Worm (Caenorhabditis elegans) whole organism, L1 larva: ENCODE data around the gene lite-1.

Experiments
- C04F5.9 ChIP-seq: sonication (generic microtip); optimal IDR thresholded peaks from 2 replicates; lab custom pipeline; 2016; ENCODE audit warnings: missing genetic modification characterization, missing compliant biosample characterization
- F16B12.6 ChIP-seq: fragments of 150-350 bp; optimal IDR thresholded peaks from 2 replicates; lab custom pipeline; 2014; ENCODE audit warnings: missing biosample characterization, missing genetic modification characterization
- Y116A8C.19 ChIP-seq: sonication (generic microtip); optimal IDR thresholded peaks from 2 replicates; lab custom pipeline; 2016; ENCODE audit warnings: missing compliant biosample characterization, missing genetic modification characterization, borderline replicate concordance
- aha-1 ChIP-seq: fragments of 150-350 bp; optimal IDR thresholded peaks from 2 replicates; lab custom pipeline; 2014; ENCODE audit warnings: missing biosample characterization, missing genetic modification characterization
- alr-1 ChIP-seq: fragments of 200-800 bp; sonication (Bioruptor generic); optimal IDR thresholded peaks from 2 replicates; lab custom pipeline; 2018; ENCODE audit warnings: borderline replicate concordance, mild to moderate bottlenecking, missing genetic modification characterization, missing compliant biosample characterization
- aly-2 ChIP-seq: fragments of 150-350 bp; optimal IDR thresholded peaks from 2 replicates; lab custom pipeline; 2014; ENCODE audit warnings: missing biosample characterization, missing genetic modification characterization
- ama-1 ChIP-seq: fragments of 150-350 bp; optimal IDR thresholded peaks from 2 replicates; lab custom pipeline; 2014
- ceh-63 ChIP-seq: fragments of 200-800 bp; sonication (Bioruptor generic); optimal IDR thresholded peaks from 2 replicates; lab custom pipeline; 2018; ENCODE audit warnings: mild to moderate bottlenecking, missing genetic modification characterization, missing compliant biosample characterization
- ceh-8 ChIP-seq: fragments of 200-800 bp; sonication (Bioruptor generic); optimal IDR thresholded peaks from 2 replicates; lab custom pipeline; 2018; ENCODE audit warnings: mild to moderate bottlenecking, missing genetic modification characterization, moderate library complexity, missing compliant biosample characterization
- ceh-82 ChIP-seq, 3 experiments: fragments of 150-350 bp in 1 of 3; sonication (generic microtip) in 2 of 3; optimal IDR thresholded peaks; 2 replicates each; lab custom pipeline; 2014 to 2017; ENCODE audit warnings: missing biosample characterization in 3 of 3, missing genetic modification characterization in 3 of 3
- ceh-90 ChIP-seq: sonication (generic microtip); optimal IDR thresholded peaks from 2 replicates; lab custom pipeline; 2016; ENCODE audit warnings: missing genetic modification characterization, missing compliant biosample characterization
- ces-1 ChIP-seq: fragments of 150-350 bp; optimal IDR thresholded peaks from 2 replicates; lab custom pipeline; 2014; ENCODE audit warnings: missing biosample characterization, missing genetic modification reagents, missing genetic modification characterization
- dpl-1 ChIP-seq, 3 experiments: fragments of 150-350 bp in 2 of 3; sonication (generic microtip) in 1 of 3; optimal IDR thresholded peaks; 2 replicates each; lab custom pipeline; 2014 to 2017; ENCODE audit warnings: missing biosample characterization in 3 of 3, missing genetic modification characterization in 3 of 3, missing genetic modification reagents in 3 of 3
- efl-1 ChIP-seq, 4 experiments: fragments of 150-350 bp; optimal IDR thresholded peaks in 3 of 4; peaks in 1 of 4; 1 replicate in 1 of 4; 2 replicates in 3 of 4; lab custom pipeline; 2014; ENCODE audit warnings: missing biosample characterization in 2 of 4, missing genetic modification characterization in 2 of 4, missing genetic modification reagents in 2 of 4
- efl-3 ChIP-seq: fragments of 200-800 bp; sonication (Bioruptor generic); optimal IDR thresholded peaks from 2 replicates; lab custom pipeline; 2018; ENCODE audit warnings: mild to moderate bottlenecking, missing genetic modification characterization, missing compliant biosample characterization
- egl-13 ChIP-seq: sonication (generic microtip); optimal IDR thresholded peaks from 2 replicates; lab custom pipeline; 2016; ENCODE audit warnings: missing genotype, missing genetic modification reagents, missing genetic modification characterization, missing compliant biosample characterization
- egl-27 ChIP-seq, 2 experiments: fragments of 150-350 bp in 1 of 2; sonication (generic microtip); optimal IDR thresholded peaks; 3 replicates each; lab custom pipeline; 2017 to 2018; ENCODE audit warnings: missing biosample characterization in 2 of 2, missing genetic modification characterization in 2 of 2, missing genetic modification reagents in 2 of 2
- elt-2 ChIP-seq: sonication (generic microtip); optimal IDR thresholded peaks from 2 replicates; lab custom pipeline; 2016; ENCODE audit warnings: missing genetic modification characterization, mild to moderate bottlenecking, inconsistent platforms, missing compliant biosample characterization, missing genetic modification reagents
- elt-3 ChIP-seq, 6 experiments: fragments of 150-350 bp in 1 of 6; sonication (generic microtip); optimal IDR thresholded peaks; 2 replicates each; lab custom pipeline; 2017 to 2018; ENCODE audit warnings: missing biosample characterization in 6 of 6, missing genetic modification characterization in 6 of 6, inconsistent platforms in 1 of 6
- grh-1 ChIP-seq: fragments of 200-800 bp; sonication (Bioruptor generic); IDR thresholded peaks from 2 replicates; pipeline ENCODE4 v1.3.6; 2022; ENCODE audit warnings: missing genetic modification reagents, missing genetic modification characterization, missing compliant biosample characterization
- hlh-17 ChIP-seq: fragments of 200-800 bp; sonication (Bioruptor generic); optimal IDR thresholded peaks from 2 replicates; lab custom pipeline; 2018; ENCODE audit warnings: missing genetic modification characterization, mild to moderate bottlenecking, missing compliant biosample characterization, moderate library complexity, borderline replicate concordance
- hlh-4 ChIP-seq: sonication (generic microtip); optimal IDR thresholded peaks from 2 replicates; lab custom pipeline; 2016; ENCODE audit warnings: mild to moderate bottlenecking, missing genetic modification characterization, missing compliant biosample characterization
- hpl-2 ChIP-seq: fragments of 150-350 bp; optimal IDR thresholded peaks from 2 replicates; lab custom pipeline; 2014; ENCODE audit warnings: missing biosample characterization, missing genetic modification reagents, missing genetic modification characterization
- irx-1 ChIP-seq: sonication (generic microtip); optimal IDR thresholded peaks from 2 replicates; lab custom pipeline; 2016; ENCODE audit warnings: missing genetic modification characterization, missing compliant biosample characterization
- lin-13 ChIP-seq: fragments of 150-350 bp; optimal IDR thresholded peaks from 2 replicates; lab custom pipeline; 2014; ENCODE audit warnings: missing biosample characterization, missing genetic modification reagents, missing genetic modification characterization
- lin-14 ChIP-seq: fragments of 200-800 bp; sonication (Bioruptor generic); optimal IDR thresholded peaks from 2 replicates; lab custom pipeline; 2018; ENCODE audit warnings: mild to moderate bottlenecking, missing genetic modification characterization, moderate library complexity, missing compliant biosample characterization
- lin-15B ChIP-seq: fragments of 150-350 bp; sonication (generic microtip); optimal IDR thresholded peaks from 3 replicates; lab custom pipeline; 2014; ENCODE audit warnings: missing biosample characterization, missing genetic modification characterization
- lin-39 ChIP-seq: fragments of 150-350 bp; optimal IDR thresholded peaks from 2 replicates; lab custom pipeline; 2014; ENCODE audit warnings: missing biosample characterization, missing genetic modification reagents, missing genetic modification characterization
- lir-3 ChIP-seq: sonication (generic microtip); optimal IDR thresholded peaks from 2 replicates; lab custom pipeline; 2016; ENCODE audit warnings: mild to moderate bottlenecking, missing genetic modification characterization, moderate library complexity, missing compliant biosample characterization; ENCODE audit not compliant: poor library complexity
- lsy-2 ChIP-seq, 2 experiments: fragments of 150-350 bp; optimal IDR thresholded peaks; 2 replicates each; lab custom pipeline; 2014; ENCODE audit warnings: missing biosample characterization in 2 of 2, missing genetic modification characterization in 2 of 2
- mef-2 ChIP-seq: fragments of 150-350 bp; optimal IDR thresholded peaks from 2 replicates; lab custom pipeline; 2014; ENCODE audit warnings: missing biosample characterization, missing genetic modification characterization
- mep-1 ChIP-seq: fragments of 150-350 bp; optimal IDR thresholded peaks from 2 replicates; lab custom pipeline; 2014; ENCODE audit warnings: missing biosample characterization, missing genetic modification characterization
- nhr-19 ChIP-seq: fragments of 200-800 bp; sonication (Bioruptor generic); conservative IDR thresholded peaks from 2 replicates; pipeline ENCODE4 v1.3.6; 2022; ENCODE audit warnings: missing genetic modification characterization, missing compliant biosample characterization
- nhr-71 ChIP-seq: sonication (generic microtip); optimal IDR thresholded peaks from 2 replicates; lab custom pipeline; 2016; ENCODE audit warnings: mild to moderate bottlenecking, missing genetic modification characterization, moderate library complexity, missing compliant biosample characterization
- nhr-76 ChIP-seq: sonication (generic microtip); optimal IDR thresholded peaks from 2 replicates; lab custom pipeline; 2017; ENCODE audit warnings: missing biosample characterization, missing genetic modification characterization
- nhr-77 ChIP-seq: fragments of 150-350 bp; optimal IDR thresholded peaks from 2 replicates; lab custom pipeline; 2014; ENCODE audit warnings: missing biosample characterization, missing genetic modification characterization
- nhr-84 ChIP-seq: sonication (generic microtip); optimal IDR thresholded peaks from 2 replicates; lab custom pipeline; 2017; ENCODE audit warnings: missing biosample characterization, missing genetic modification characterization
- nhr-85 ChIP-seq: sonication (generic microtip); peaks from one replicate; lab custom pipeline; 2016; ENCODE audit warnings: missing genetic modification characterization, inconsistent platforms, missing compliant biosample characterization
- nhr-90 ChIP-seq: sonication (generic microtip); optimal IDR thresholded peaks from 2 replicates; lab custom pipeline; 2016; ENCODE audit warnings: mild to moderate bottlenecking, missing genetic modification characterization, missing compliant biosample characterization; ENCODE audit not compliant: poor library complexity
- pag-3 ChIP-seq: sonication (generic microtip); optimal IDR thresholded peaks from 2 replicates; lab custom pipeline; 2017; ENCODE audit warnings: missing genetic modification characterization, mild to moderate bottlenecking, missing compliant biosample characterization, antibody characterized with exemption, borderline replicate concordance; ENCODE audit not compliant: insufficient read depth
- pqm-1 ChIP-seq: sonication (generic microtip); optimal IDR thresholded peaks from 3 replicates; lab custom pipeline; 2017; ENCODE audit warnings: missing biosample characterization, missing genetic modification characterization
- snpc-4 ChIP-seq: fragments of 150-350 bp; optimal IDR thresholded peaks from 2 replicates; lab custom pipeline; 2014; ENCODE audit warnings: missing biosample characterization, missing genetic modification characterization
- tbx-2 ChIP-seq: sonication (generic microtip); optimal IDR thresholded peaks from 2 replicates; lab custom pipeline; 2016; ENCODE audit warnings: missing genetic modification characterization, missing compliant biosample characterization
- tlp-1 ChIP-seq: fragments of 150-350 bp; optimal IDR thresholded peaks from 2 replicates; lab custom pipeline; 2014; ENCODE audit warnings: missing biosample characterization, missing genetic modification characterization
- unc-130 ChIP-seq: fragments of 150-350 bp; optimal IDR thresholded peaks from 2 replicates; lab custom pipeline; 2017; ENCODE audit warnings: missing biosample characterization, missing genetic modification characterization, inconsistent platforms
- unc-86 ChIP-seq: sonication (generic microtip); optimal IDR thresholded peaks from 2 replicates; lab custom pipeline; 2016; ENCODE audit warnings: missing genetic modification characterization, missing compliant biosample characterization
- unc-98 ChIP-seq: fragments of 200-800 bp; sonication (Bioruptor generic); IDR thresholded peaks from 2 replicates; pipeline ENCODE4 v1.3.6; 2022; ENCODE audit warnings: missing genetic modification characterization, missing compliant biosample characterization
- vab-15 ChIP-seq: sonication (generic microtip); optimal IDR thresholded peaks from 2 replicates; lab custom pipeline; 2017; ENCODE audit warnings: missing genotype, mild to moderate bottlenecking, missing genetic modification characterization, missing compliant biosample characterization
- xbp-1 ChIP-seq: sonication (generic microtip); optimal IDR thresholded peaks from 2 replicates; lab custom pipeline; 2016; ENCODE audit warnings: missing genetic modification characterization, missing compliant biosample characterization
- zag-1 ChIP-seq: fragments of 150-350 bp; optimal IDR thresholded peaks from 2 replicates; lab custom pipeline; 2014; ENCODE audit warnings: missing biosample characterization, missing genetic modification characterization
- ztf-11 ChIP-seq, 2 experiments: sonication (generic microtip); optimal IDR thresholded peaks; 2 replicates each; lab custom pipeline; 2016 to 2017; ENCODE audit warnings: missing genetic modification characterization in 2 of 2, missing biosample characterization in 1 of 2, missing compliant biosample characterization in 1 of 2
- ztf-4 ChIP-seq: fragments of 150-350 bp; optimal IDR thresholded peaks from 2 replicates; lab custom pipeline; 2014; ENCODE audit warnings: missing biosample characterization, missing genetic modification characterization

Gene lite-1

DNA sequence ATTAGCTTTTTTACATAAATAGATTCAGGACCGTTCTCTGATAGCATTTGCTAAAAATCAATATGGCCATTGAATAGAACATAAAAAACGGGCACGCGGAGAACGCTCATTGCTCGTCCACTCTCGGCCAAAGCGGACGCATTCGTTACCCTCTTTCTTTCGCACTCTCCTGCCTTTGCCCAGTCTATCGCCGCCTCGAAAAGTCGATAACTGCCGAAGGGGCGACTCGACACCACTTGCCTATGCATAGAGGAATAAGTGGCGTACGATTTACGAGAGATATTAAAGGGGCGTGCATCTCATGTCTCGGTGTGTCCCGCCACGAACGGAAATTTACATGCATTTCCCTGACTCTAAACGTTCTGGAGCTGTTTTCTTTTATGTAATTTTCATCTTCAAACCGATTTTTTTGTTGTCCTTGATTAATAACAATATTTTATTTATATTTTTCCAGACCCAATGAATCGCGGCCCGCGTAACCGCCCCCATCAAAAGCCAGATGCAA lies 32.7 kb upstream of the lite-1 start, which contains the start of gene W05H9.4 (continued):
- no peak for TF ChIP-seq ceh-90
- TF ChIP-seq tbx-2 (tag; lab: Kevin White, UChicago) = no peak
- no peak for TF ChIP-seq unc-130 (tag; lab: Kevin White, UChicago)
- no peak for TF ChIP-seq Y116A8C.19
- TF ChIP-seq elt-2 (tag; lab: Kevin White, UChicago) = no peak
- TF ChIP-seq lsy-2 (tag; optimal IDR thresholded peaks at IDR 0.05; lab: Kevin White, UChicago) = peak in 1 of 2 experiments; percentile 12
- TF ChIP-seq egl-13 = peak; percentile 22
- peak; percentile 40 for TF ChIP-seq unc-86 (tag; lab: Kevin White, UChicago)
- no peak for TF ChIP-seq lin-39
- no peak for TF ChIP-seq vab-15 (tag; lab: Kevin White, UChicago)
- no peak for TF ChIP-seq nhr-77 (tag; lab: Kevin White, UChicago)
- no peak for TF ChIP-seq irx-1 (tag; lab: Kevin White, UChicago)
- no peak for TF ChIP-seq hlh-17
- no peak for TF ChIP-seq lin-15B
- TF ChIP-seq ztf-4 (tag; lab: Kevin White, UChicago) = no peak
- no peak for TF ChIP-seq nhr-19
- TF ChIP-seq lin-14 (GFP tag; lab: Kevin White, UChicago) = peak; percentile 86
- no peak for TF ChIP-seq pqm-1 (tag; lab: Kevin White, UChicago)
- TF ChIP-seq lin-13 (GFP tag; lab: Kevin White, UChicago) = no peak
- TF ChIP-seq tlp-1 (tag; lab: Kevin White, UChicago) = no peak
- TF ChIP-seq lir-3 (tag; lab: Kevin White, UChicago) = no peak
- TF ChIP-seq xbp-1 = peak; percentile 12
- no peak for TF ChIP-seq efl-1 (optimal IDR thresholded peaks at IDR 0.05; lab: Kevin White, UChicago)
- peak; percentile 1 to 14 for TF ChIP-seq efl-1 (GFP tag; optimal IDR thresholded peaks at IDR 0.05 in 1 of 2; lab: Kevin White, UChicago)
- no peak for TF ChIP-seq elt-3 (tag; optimal IDR thresholded peaks at IDR 0.05; lab: Kevin White, UChicago)
- TF ChIP-seq F16B12.6 (tag; lab: Kevin White, UChicago) = no peak
- TF ChIP-seq ceh-82 (tag; optimal IDR thresholded peaks at IDR 0.05; lab: Kevin White, UChicago) = peak in 1 of 3 experiments; percentile 18
- no peak for TF ChIP-seq aly-2 (tag; lab: Kevin White, UChicago)
- TF ChIP-seq nhr-84 (tag; lab: Kevin White, UChicago) = no peak
- no peak for TF ChIP-seq egl-27 (tag; optimal IDR thresholded peaks at IDR 0.05; lab: Kevin White, UChicago)
- no peak for TF ChIP-seq ama-1 (lab: Kevin White, UChicago)
- no peak for TF ChIP-seq grh-1 (GFP tag; lab: Robert Waterston, UW)
- TF ChIP-seq pag-3 = no peak
- no peak for TF ChIP-seq mef-2
- peak; percentile 34 for TF ChIP-seq mep-1
- TF ChIP-seq alr-1 (tag; lab: Kevin White, UChicago) = no peak
- TF ChIP-seq hlh-4 = no peak
- TF ChIP-seq snpc-4 (tag; lab: Kevin White, UChicago) = peak; percentile 15
- TF ChIP-seq ceh-8 (GFP tag; lab: Kevin White, UChicago) = no peak
- TF ChIP-seq aha-1 (tag; lab: Kevin White, UChicago) = no peak
- no peak for TF ChIP-seq ces-1 (GFP tag; lab: Kevin White, UChicago)
- TF ChIP-seq nhr-71 (tag; lab: Kevin White, UChicago) = peak; percentile 30
- TF ChIP-seq hpl-2 (GFP tag; lab: Kevin White, UChicago) = no peak
- no peak for TF ChIP-seq unc-98 (GFP tag; lab: Robert Waterston, UW)
- no peak for TF ChIP-seq nhr-76 (tag; lab: Kevin White, UChicago)
- TF ChIP-seq nhr-90 = no peak
- TF ChIP-seq ceh-63 (GFP tag; lab: Kevin White, UChicago) = no peak
- TF ChIP-seq zag-1 = no peak
- no peak for TF ChIP-seq efl-3
- TF ChIP-seq C04F5.9 (tag; lab: Kevin White, UChicago) = no peak
- TF ChIP-seq nhr-85 (tag; lab: Kevin White, UChicago) = no peak
- TF ChIP-seq dpl-1 (GFP tag; optimal IDR thresholded peaks at IDR 0.05; lab: Kevin White, UChicago) = no peak
- TF ChIP-seq ztf-11 (tag; optimal IDR thresholded peaks at IDR 0.05; lab: Kevin White, UChicago) = peak in 1 of 2 experiments; percentile 59
